Fruit fly (Drosophila melanogaster): ENCODE measurements around the gene CG14341.

DNA sequence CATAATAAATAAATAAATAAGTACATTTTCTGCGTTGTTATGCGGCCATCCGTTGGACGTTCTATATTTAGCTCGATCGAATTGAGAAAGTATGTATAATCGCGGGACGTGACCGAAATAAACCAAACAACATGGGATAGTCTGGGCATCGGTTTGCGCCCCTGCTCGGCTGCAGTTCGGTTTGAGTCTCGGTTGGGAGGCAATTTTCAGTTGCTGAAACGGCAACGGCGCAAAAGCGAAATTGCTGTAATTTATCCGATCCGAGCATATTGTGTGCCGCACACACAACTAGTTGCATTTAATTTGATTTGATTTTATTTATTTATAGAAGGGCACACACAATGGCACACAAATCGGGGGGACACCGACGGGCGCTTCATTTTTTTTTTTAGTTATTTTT is 48.2 kb upstream of the CG14341 start:
- no peak for TF ChIP-seq CG13204 (GFP tag; optimal IDR thresholded peaks at IDR 0.05)
- no peak for TF ChIP-seq Ets98B (GFP tag; IDR thresholded peaks at IDR 0.05)
- no peak for TF ChIP-seq CG34367 (tag; optimal IDR thresholded peaks at IDR 0.05)
- no peak for TF ChIP-seq Pif1B (GFP tag; optimal IDR thresholded peaks at IDR 0.05)
- peak; percentile 44; the same call in 1 of the 2 replicates for TF ChIP-seq CG32121 (GFP tag; IDR thresholded peaks at IDR 0.05)
- no peak for TF ChIP-seq CG4496 (GFP tag; IDR thresholded peaks at IDR 0.05)
- no peak for TF ChIP-seq rn (GFP tag; IDR thresholded peaks at IDR 0.05)

Measured in whole organism, pupa.